Worm (Caenorhabditis elegans) whole organism, mixed stage, embryonic: ENCODE data around the gene ntl-3.
"Not testable (repeated sequence)": the region's sequence is repeated elsewhere in the genome, so short reads cannot be mapped to it uniquely, and the experiment has no call there.

ENCODE experiments used
- M03D4.4 ChIP-seq: sonication (generic microtip); optimal IDR thresholded peaks from 2 replicates; lab custom pipeline; 2017; ENCODE audit warnings: mild to moderate bottlenecking, missing genetic modification characterization, missing compliant biosample characterization
- bed-3 ChIP-seq: fragments of 200-800 bp; sonication (Bioruptor generic); optimal IDR thresholded peaks from 3 replicates; lab custom pipeline; 2018; ENCODE audit warnings: mild to moderate bottlenecking, missing genetic modification characterization, moderate library complexity, missing compliant biosample characterization
- blmp-1 ChIP-seq: fragments of 150-350 bp; optimal IDR thresholded peaks from 2 replicates; lab custom pipeline; 2014; ENCODE audit warnings: missing biosample characterization, missing genetic modification characterization
- ceh-39 ChIP-seq: fragments of 150-350 bp; optimal IDR thresholded peaks from 2 replicates; lab custom pipeline; 2014; ENCODE audit warnings: missing biosample characterization, missing genetic modification characterization
- ceh-43 ChIP-seq: fragments of 200-800 bp; sonication (Bioruptor generic); optimal IDR thresholded peaks from 2 replicates; lab custom pipeline; 2018; ENCODE audit warnings: mild to moderate bottlenecking, missing genetic modification characterization, moderate library complexity, missing compliant biosample characterization
- ces-1 ChIP-seq: fragments of 150-350 bp; optimal IDR thresholded peaks from 2 replicates; lab custom pipeline; 2014; ENCODE audit warnings: missing biosample characterization, missing genetic modification reagents, missing genetic modification characterization
- cnd-1 ChIP-seq: fragments of 200-800 bp; sonication (Bioruptor generic); optimal IDR thresholded peaks from 2 replicates; lab custom pipeline; 2018; ENCODE audit warnings: mild to moderate bottlenecking, missing genetic modification characterization, missing compliant biosample characterization
- drap-1 ChIP-seq: fragments of 200-800 bp; sonication (Bioruptor generic); optimal IDR thresholded peaks from 3 replicates; lab custom pipeline; 2018; ENCODE audit warnings: mild to moderate bottlenecking, missing genetic modification characterization, missing compliant biosample characterization
- elt-1 ChIP-seq: sonication (generic microtip); optimal IDR thresholded peaks from 2 replicates; lab custom pipeline; 2017; ENCODE audit warnings: missing genetic modification characterization, mild to moderate bottlenecking, missing compliant biosample characterization, antibody characterized with exemption, moderate library complexity, borderline replicate concordance; ENCODE audit not compliant: insufficient read depth
- elt-3 ChIP-seq: fragments of 150-350 bp; optimal IDR thresholded peaks from 2 replicates; lab custom pipeline; 2014; ENCODE audit warnings: missing biosample characterization, missing genetic modification characterization
- flh-1 ChIP-seq: fragments of 200-800 bp; sonication (Bioruptor generic); optimal IDR thresholded peaks from 2 replicates; lab custom pipeline; 2018; ENCODE audit warnings: mild to moderate bottlenecking, missing genetic modification characterization, moderate library complexity, missing compliant biosample characterization
- ham-2 ChIP-seq: fragments of 200-800 bp; sonication (Bioruptor generic); optimal IDR thresholded peaks from 2 replicates; lab custom pipeline; 2018; ENCODE audit warnings: mild to moderate bottlenecking, missing genetic modification characterization, missing compliant biosample characterization
- hlh-1 ChIP-seq: fragments of 150-350 bp; optimal IDR thresholded peaks from 2 replicates; lab custom pipeline; 2014; ENCODE audit warnings: missing biosample characterization, missing genetic modification reagents, missing genetic modification characterization
- lin-13 ChIP-seq: fragments of 150-350 bp; optimal IDR thresholded peaks from 2 replicates; lab custom pipeline; 2014; ENCODE audit warnings: missing biosample characterization, missing genetic modification characterization
- lin-32 ChIP-seq: fragments of 200-800 bp; sonication (Bioruptor generic); optimal IDR thresholded peaks from 2 replicates; lab custom pipeline; 2018; ENCODE audit warnings: mild to moderate bottlenecking, missing genetic modification characterization, missing compliant biosample characterization
- lsy-2 ChIP-seq: fragments of 150-350 bp; optimal IDR thresholded peaks from 2 replicates; lab custom pipeline; 2014; ENCODE audit warnings: missing biosample characterization, missing genetic modification characterization
- mab-5 ChIP-seq: fragments of 150-350 bp; optimal IDR thresholded peaks from 2 replicates; lab custom pipeline; 2014; ENCODE audit warnings: missing biosample characterization, missing genetic modification characterization
- mep-1 ChIP-seq: fragments of 150-350 bp; optimal IDR thresholded peaks from 2 replicates; lab custom pipeline; 2017; ENCODE audit warnings: missing biosample characterization, missing genetic modification reagents, missing genetic modification characterization, inconsistent platforms
- mls-2 ChIP-seq: sonication (generic microtip); optimal IDR thresholded peaks from 2 replicates; lab custom pipeline; 2016; ENCODE audit warnings: mild to moderate bottlenecking, missing genetic modification characterization, moderate library complexity, missing compliant biosample characterization
- nhr-12 ChIP-seq: fragments of 150-350 bp; optimal IDR thresholded peaks from 2 replicates; lab custom pipeline; 2014; ENCODE audit warnings: missing biosample characterization, missing genetic modification characterization
- nhr-2 ChIP-seq: fragments of 150-350 bp; optimal IDR thresholded peaks from 2 replicates; lab custom pipeline; 2014; ENCODE audit warnings: missing biosample characterization, missing genetic modification characterization
- nhr-28 ChIP-seq: fragments of 150-350 bp; optimal IDR thresholded peaks from 2 replicates; lab custom pipeline; 2014; ENCODE audit warnings: missing biosample characterization, missing genetic modification characterization
- nhr-76 ChIP-seq: sonication (generic microtip); optimal IDR thresholded peaks from 2 replicates; lab custom pipeline; 2017; ENCODE audit warnings: missing biosample characterization, missing genetic modification characterization
- pha-4 ChIP-seq: fragments of 150-350 bp; optimal IDR thresholded peaks from 2 replicates; lab custom pipeline; 2018; ENCODE audit warnings: missing biosample characterization, missing genetic modification reagents, missing genetic modification characterization
- sem-2 ChIP-seq: fragments of 200-800 bp; sonication (Bioruptor generic); optimal IDR thresholded peaks from 2 replicates; lab custom pipeline; 2018; ENCODE audit warnings: mild to moderate bottlenecking, missing genetic modification characterization, missing compliant biosample characterization
- sptf-1 ChIP-seq: sonication (generic microtip); optimal IDR thresholded peaks from 2 replicates; lab custom pipeline; 2017; ENCODE audit warnings: mild to moderate bottlenecking, missing genetic modification characterization, moderate library complexity, missing compliant biosample characterization
- tbx-8 ChIP-seq: fragments of 200-800 bp; sonication (Bioruptor generic); optimal IDR thresholded peaks from 2 replicates; lab custom pipeline; 2018; ENCODE audit warnings: mild to moderate bottlenecking, missing genetic modification characterization, moderate library complexity, missing compliant biosample characterization
- unc-120 ChIP-seq: sonication (generic microtip); optimal IDR thresholded peaks from 2 replicates; lab custom pipeline; 2017; ENCODE audit warnings: missing genetic modification characterization, missing compliant biosample characterization; ENCODE audit not compliant: poor library complexity, severe bottlenecking
- unc-62 ChIP-seq: fragments of 150-350 bp; optimal IDR thresholded peaks from 2 replicates; lab custom pipeline; 2014; ENCODE audit warnings: missing biosample characterization, missing genetic modification reagents, missing genetic modification characterization
- zip-8 ChIP-seq: fragments of 150-350 bp; optimal IDR thresholded peaks from 2 replicates; lab custom pipeline; 2014; ENCODE audit warnings: missing biosample characterization, missing genetic modification characterization
- ztf-11 ChIP-seq: fragments of 150-350 bp; optimal IDR thresholded peaks from 2 replicates; lab custom pipeline; 2014; ENCODE audit warnings: missing biosample characterization, missing genetic modification characterization

ntl-3 gene

DNA sequence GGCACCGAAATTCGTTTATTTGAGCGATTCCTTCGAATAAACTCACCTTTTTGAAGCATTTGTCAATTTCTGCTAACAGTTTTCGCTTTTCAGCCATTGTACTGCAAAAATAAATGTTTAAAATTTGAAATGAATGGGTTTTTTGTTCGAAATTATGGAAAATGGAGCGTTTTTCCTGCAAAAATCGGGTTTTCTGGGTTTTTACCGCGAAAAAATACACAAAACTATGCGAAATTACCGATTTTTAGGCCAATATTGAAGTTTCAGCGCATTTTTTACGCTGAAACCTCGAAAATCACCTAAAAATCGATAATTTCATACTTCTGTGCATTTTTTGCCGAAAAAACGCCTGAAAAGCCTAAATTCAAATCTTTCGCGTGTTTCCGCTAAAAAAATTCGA, at the start of gene ntl-3:
Gene ntl-3 (minus strand): TSS at position 101 of the 400 bp plus-strand sequence.
- TF ChIP-seq ceh-39 (tag; lab: Kevin White, UChicago) (no peak), nhr-2 (tag; lab: Kevin White, UChicago) (no peak), lin-32 (no peak), ztf-11 (tag; lab: Kevin White, UChicago) (no peak), elt-1 (tag; lab: Kevin White, UChicago) (no peak), M03D4.4 (tag; lab: Kevin White, UChicago) (no peak), mls-2 (tag; lab: Kevin White, UChicago) (no peak)

DNA sequence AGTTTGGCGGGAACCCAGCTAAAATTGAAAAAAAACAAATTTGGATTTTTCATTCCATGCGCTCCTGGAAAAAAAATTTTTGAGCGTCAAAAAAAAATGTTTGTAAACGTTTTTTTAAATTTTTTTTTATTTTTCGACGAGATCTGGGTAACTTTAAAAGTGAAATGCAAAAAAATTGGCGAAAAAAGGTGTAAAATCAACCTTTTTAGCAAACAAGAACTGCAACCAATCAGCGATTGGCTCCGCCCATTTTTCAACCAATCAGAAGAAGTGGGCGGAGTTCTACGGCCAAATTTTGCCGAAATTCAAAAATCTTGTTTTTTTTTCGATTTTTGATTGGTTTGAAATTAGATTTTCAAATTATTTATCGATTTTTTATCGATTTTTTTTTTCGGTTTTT, 49.2 kb upstream of the ntl-3 start:
- TF ChIP-seq lin-32 (no peak), sem-2 (GFP tag; lab: Kevin White, UChicago) (no peak), cnd-1 (tag; lab: Kevin White, UChicago) (no peak), unc-62 (no peak), ztf-11 (tag; lab: Kevin White, UChicago) (no peak), mab-5 (tag; lab: Kevin White, UChicago) (no peak), ham-2 (GFP tag; lab: Kevin White, UChicago) (no peak), bed-3 (no peak), mls-2 (tag; lab: Kevin White, UChicago) (no peak), sptf-1 (tag; lab: Kevin White, UChicago) (no peak), elt-3 (no peak)

DNA sequence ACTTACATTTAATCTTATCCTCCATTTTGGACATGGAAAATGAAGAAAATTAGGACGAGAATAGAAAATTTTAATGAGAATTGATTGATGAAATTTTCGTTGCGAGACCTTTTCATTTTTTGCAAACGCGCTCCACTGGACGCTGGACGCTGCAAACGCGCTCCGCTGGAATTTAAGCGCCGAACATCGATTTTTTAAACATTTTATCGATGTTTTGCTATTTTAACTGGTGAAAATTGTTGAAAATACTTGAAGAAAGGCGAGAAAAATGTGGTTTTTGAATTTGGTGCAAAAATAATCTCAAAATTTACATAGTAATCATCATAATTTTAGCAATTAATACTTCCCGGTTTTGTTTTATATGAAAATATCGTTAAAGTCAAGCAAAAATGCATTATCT, 46.7 kb upstream of the ntl-3 start, which contains the start of gene Y56A3A.41:
Gene Y56A3A.41 (minus strand): TSS at position 101 of the 400 bp plus-strand sequence.
- no peak for TF ChIP-seq nhr-28 (tag; lab: Kevin White, UChicago)
- no peak for TF ChIP-seq flh-1 (GFP tag; lab: Kevin White, UChicago)
- no peak for TF ChIP-seq mls-2 (tag; lab: Kevin White, UChicago)
- no peak for TF ChIP-seq zip-8 (tag; lab: Kevin White, UChicago)
- TF ChIP-seq, all 35 proteins: peak for 0

DNA sequence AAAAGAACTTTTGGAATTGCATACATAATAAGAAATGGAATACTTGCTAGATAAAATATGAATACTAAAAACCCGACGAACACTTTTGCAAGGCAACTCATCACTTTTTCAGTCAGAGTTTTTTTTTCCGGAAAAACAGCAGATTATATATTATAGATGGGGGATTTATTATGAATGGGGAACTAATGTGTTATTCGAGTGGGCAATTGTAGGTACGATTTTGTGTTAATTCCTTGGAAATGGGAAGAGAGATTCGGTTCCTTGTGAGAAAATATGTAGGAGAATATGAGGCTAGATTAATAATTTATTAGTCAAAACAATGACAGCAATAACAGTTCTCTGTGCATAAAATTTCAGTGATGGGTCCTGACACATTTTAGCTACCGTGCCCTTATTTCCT, 45.1 kb upstream of the ntl-3 start, which contains the start of gene faah-5:
Gene faah-5 (minus strand): TSS at position 101 of the 400 bp plus-strand sequence.
- TF ChIP-seq ztf-11 (tag; lab: Kevin White, UChicago): no peak
- no peak for TF ChIP-seq unc-62
- no peak for TF ChIP-seq ceh-39 (tag; lab: Kevin White, UChicago)
- no peak for TF ChIP-seq mab-5 (tag; lab: Kevin White, UChicago)
- no peak for TF ChIP-seq zip-8 (tag; lab: Kevin White, UChicago)

DNA sequence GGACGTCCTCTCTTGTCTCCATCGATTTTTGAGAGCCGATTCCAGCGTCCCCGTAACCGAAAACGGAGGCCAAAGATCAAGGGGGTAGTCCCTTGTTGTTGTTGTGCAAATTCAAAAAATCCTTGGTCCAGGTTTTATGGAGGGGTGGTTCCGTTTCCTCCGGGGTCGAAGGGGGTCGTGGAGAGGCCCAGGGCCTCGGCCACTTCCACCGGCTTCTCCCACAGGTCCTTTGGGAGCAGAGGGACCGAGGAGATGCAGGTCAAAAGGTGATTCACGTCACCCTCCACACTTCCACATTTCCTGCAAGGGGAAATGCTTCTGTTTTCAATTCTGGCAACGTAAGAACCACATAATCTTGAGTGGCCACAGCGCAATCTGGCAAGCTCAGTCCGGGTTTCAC, 37.4 kb upstream of the ntl-3 start, which contains the start of gene fbxb-22:
Gene fbxb-22 (minus strand): TSS at position 61 of the 400 bp plus-strand sequence.
- TF ChIP-seq unc-62; zip-8 (tag; lab: Kevin White, UChicago); ham-2 (GFP tag; lab: Kevin White, UChicago): not testable (repeated sequence)

DNA sequence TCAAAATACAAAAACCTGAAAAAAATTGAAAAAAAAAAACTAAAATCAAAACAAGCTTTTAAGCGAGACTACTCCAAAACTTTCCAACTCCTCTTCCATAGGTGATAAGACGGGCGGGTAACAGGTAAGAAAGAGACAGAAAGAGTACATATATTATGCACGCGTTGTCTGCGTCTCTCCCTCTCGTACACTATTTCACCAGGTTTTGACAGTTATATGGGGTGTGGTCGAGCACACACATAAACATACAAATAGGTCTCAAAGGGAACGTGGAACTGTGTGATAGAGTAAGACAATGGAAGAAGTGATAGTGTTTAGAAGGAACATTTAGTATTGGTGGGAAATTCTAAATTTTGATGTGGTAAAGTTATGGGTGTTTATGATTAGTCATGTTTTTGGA, 35.3 kb upstream of the ntl-3 start:
- no peak for TF ChIP-seq blmp-1 (tag; lab: Kevin White, UChicago)
- TF ChIP-seq pha-4 (tag; lab: Kevin White, UChicago): no peak
- no peak for TF ChIP-seq ceh-43 (GFP tag; lab: Kevin White, UChicago)
- TF ChIP-seq lin-32: no peak
- TF ChIP-seq elt-3: no peak
- no peak for TF ChIP-seq ces-1
- no peak for TF ChIP-seq lsy-2
- no peak for TF ChIP-seq tbx-8 (GFP tag; lab: Kevin White, UChicago)
- no peak for TF ChIP-seq drap-1
- no peak for TF ChIP-seq mep-1
- TF ChIP-seq lin-13 (tag; lab: Kevin White, UChicago): no peak
- no peak for TF ChIP-seq nhr-12 (tag; lab: Kevin White, UChicago)
- no peak for TF ChIP-seq bed-3
- no peak for TF ChIP-seq hlh-1
- TF ChIP-seq nhr-76 (tag; lab: Kevin White, UChicago): no peak
- no peak for TF ChIP-seq unc-120
- TF ChIP-seq ztf-11 (tag; lab: Kevin White, UChicago): no peak
- TF ChIP-seq sptf-1 (tag; lab: Kevin White, UChicago): no peak
